Fruit fly (Drosophila melanogaster) whole organism, wandering third instar larva: Measurements from ENCODE around the gene CG12003.

Experiments
- CG32264 ChIP-seq: fragments of 200-800 bp; sonication (Bioruptor generic); optimal IDR thresholded peaks from 2 replicates; lab custom pipeline; 2016; ENCODE audit warnings: missing biosample characterization, missing genetic modification characterization
- CG9705 ChIP-seq: fragments of 200-800 bp; sonication (Bioruptor generic); optimal IDR thresholded peaks from 2 replicates; lab custom pipeline; 2018; ENCODE audit warnings: missing biosample characterization, mild to moderate bottlenecking, missing genetic modification characterization
- CrebA ChIP-seq: fragments of 200-800 bp; sonication (Bioruptor generic); optimal IDR thresholded peaks from 2 replicates; lab custom pipeline; 2016; ENCODE audit warnings: missing biosample characterization, mild to moderate bottlenecking, missing genetic modification characterization, borderline replicate concordance
- GATAd ChIP-seq: sonication (Bioruptor generic); optimal IDR thresholded peaks from 2 replicates; lab custom pipeline; 2016; ENCODE audit warnings: missing biosample characterization, missing genetic modification characterization
- HLH106 ChIP-seq: fragments of 200-800 bp; optimal IDR thresholded peaks from 3 replicates; lab custom pipeline; 2019; ENCODE audit warnings: missing biosample characterization, mild to moderate bottlenecking, missing genetic modification characterization, moderate library complexity
- Hnf4 ChIP-seq: fragments of 200-800 bp; sonication (Bioruptor generic); optimal IDR thresholded peaks from 2 replicates; lab custom pipeline; 2016; ENCODE audit warnings: missing biosample characterization, mild to moderate bottlenecking, missing genetic modification characterization
- Hr78 ChIP-seq: fragments of >200 bp; optimal IDR thresholded peaks from 2 replicates; lab custom pipeline; 2017; ENCODE audit warnings: missing biosample characterization, missing genetic modification characterization
- Hr83 ChIP-seq: fragments of 200-300 bp; sonication (Bioruptor generic); optimal IDR thresholded peaks from 2 replicates; lab custom pipeline; 2016; ENCODE audit warnings: missing biosample characterization, mild to moderate bottlenecking, missing genetic modification characterization, moderate library complexity; ENCODE audit not compliant: poor library complexity, severe bottlenecking
- Jra ChIP-seq: sonication (Bioruptor generic); optimal IDR thresholded peaks from 2 replicates; lab custom pipeline; 2016; ENCODE audit warnings: missing biosample characterization, missing genetic modification characterization
- Mio ChIP-seq: sonication (Bioruptor generic); optimal IDR thresholded peaks from 2 replicates; lab custom pipeline; 2016; ENCODE audit warnings: missing biosample characterization, missing genetic modification characterization
- Myc ChIP-seq: fragments of >200 bp; optimal IDR thresholded peaks from 2 replicates; lab custom pipeline; 2017
- N ChIP-seq: fragments of >200 bp; optimal IDR thresholded peaks from 2 replicates; lab custom pipeline; 2018; ENCODE audit warnings: missing biosample characterization, missing external identifiers, missing genetic modification characterization
- Rel ChIP-seq, 2 experiments: fragments of 200-800 bp; sonication (Bioruptor generic) in 1 of 2; optimal IDR thresholded peaks; 2 replicates in 1 of 2; 3 replicates in 1 of 2; lab custom pipeline; 2016 to 2019; ENCODE audit warnings: mild to moderate bottlenecking in 2 of 2, missing biosample characterization in 2 of 2, missing genetic modification characterization in 2 of 2, moderate library complexity in 1 of 2
- Vsx2 ChIP-seq: fragments of 200-300, 225-300 bp; sonication (Bioruptor generic); optimal IDR thresholded peaks from 2 replicates; lab custom pipeline; 2018; ENCODE audit warnings: missing biosample characterization, missing genetic modification characterization; ENCODE audit not compliant: partially characterized antibody
- br ChIP-seq: fragments of 200-800 bp; sonication (Bioruptor generic); optimal IDR thresholded peaks from 2 replicates; lab custom pipeline; 2016; ENCODE audit warnings: missing biosample characterization, missing genetic modification characterization
- brk ChIP-seq: fragments of 200-800 bp; sonication (Bioruptor generic); optimal IDR thresholded peaks from 2 replicates; lab custom pipeline; 2016; ENCODE audit warnings: missing biosample characterization, mild to moderate bottlenecking, missing genetic modification characterization
- dsf ChIP-seq: sonication (Bioruptor generic); optimal IDR thresholded peaks from 2 replicates; lab custom pipeline; 2016; ENCODE audit warnings: missing biosample characterization, missing genetic modification characterization, borderline replicate concordance
- ey ChIP-seq: fragments of 200-800 bp; sonication (Bioruptor generic); optimal IDR thresholded peaks from 2 replicates; lab custom pipeline; 2016; ENCODE audit warnings: missing biosample characterization, missing genetic modification characterization
- fru ChIP-seq: fragments of 200-800 bp; sonication (Bioruptor generic); optimal IDR thresholded peaks from 3 replicates; lab custom pipeline; 2016; ENCODE audit warnings: missing biosample characterization, mild to moderate bottlenecking, missing genetic modification characterization
- h ChIP-seq: fragments of 200-800 bp; sonication (Bioruptor generic); optimal IDR thresholded peaks from 3 replicates; lab custom pipeline; 2016; ENCODE audit warnings: missing biosample characterization, mild to moderate bottlenecking, missing genetic modification characterization
- jim ChIP-seq: fragments of 175-275, 200-325 bp; sonication (Bioruptor generic); optimal IDR thresholded peaks from 2 replicates; lab custom pipeline; 2016; ENCODE audit warnings: missing biosample characterization, mild to moderate bottlenecking, missing genetic modification characterization
- pan ChIP-seq: fragments of >200 bp; optimal IDR thresholded peaks from 2 replicates; lab custom pipeline; 2017
- psq ChIP-seq: fragments of 200-800 bp; sonication (Bioruptor generic); optimal IDR thresholded peaks from 3 replicates; lab custom pipeline; 2017; ENCODE audit warnings: missing biosample characterization, mild to moderate bottlenecking, missing genetic modification characterization, moderate library complexity
- rgr ChIP-seq: fragments of 200-800 bp; sonication (Bioruptor generic); optimal IDR thresholded peaks from 3 replicates; lab custom pipeline; 2016; ENCODE audit warnings: missing biosample characterization, mild to moderate bottlenecking, missing genetic modification characterization
- sv ChIP-seq: fragments of 200-800 bp; sonication (Bioruptor generic); optimal IDR thresholded peaks from 3 replicates; lab custom pipeline; 2016; ENCODE audit warnings: missing biosample characterization, missing genetic modification characterization
- usp ChIP-seq: fragments of >200 bp; optimal IDR thresholded peaks from 2 replicates; lab custom pipeline; 2017; ENCODE audit warnings: missing biosample characterization, missing genetic modification characterization
- woc ChIP-seq: sonication (Bioruptor generic); optimal IDR thresholded peaks from 2 replicates; lab custom pipeline; 2016; ENCODE audit warnings: missing biosample characterization, mild to moderate bottlenecking, missing genetic modification characterization

Gene CG12003

DNA sequence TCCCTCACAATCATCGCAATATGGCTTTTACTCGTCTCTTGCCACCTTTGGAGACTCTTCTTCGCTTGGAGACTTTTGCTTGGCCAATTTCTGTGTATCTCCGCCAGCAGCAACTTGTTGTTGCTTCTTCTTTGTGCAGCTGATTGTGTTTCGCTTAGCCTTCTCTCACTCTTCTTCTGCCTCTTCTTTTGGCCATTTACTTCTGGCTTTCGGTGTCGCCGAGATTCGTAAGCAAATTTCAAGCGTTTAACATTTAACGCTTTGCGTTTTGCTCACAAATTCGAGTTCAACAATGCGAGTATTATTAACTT is 4.7 kb downstream of the CG12003 start:
- TF ChIP-seq psq (GFP tag; lab: Kevin White, UChicago) (peak; percentile 88), Hr78 (GFP tag; lab: Kevin White, UChicago) (no peak), brk (GFP tag; lab: Kevin White, UChicago) (no peak), HLH106 (no peak), Jra (GFP tag; lab: Kevin White, UChicago) (no peak), br (GFP tag; lab: Kevin White, UChicago) (no peak)

DNA sequence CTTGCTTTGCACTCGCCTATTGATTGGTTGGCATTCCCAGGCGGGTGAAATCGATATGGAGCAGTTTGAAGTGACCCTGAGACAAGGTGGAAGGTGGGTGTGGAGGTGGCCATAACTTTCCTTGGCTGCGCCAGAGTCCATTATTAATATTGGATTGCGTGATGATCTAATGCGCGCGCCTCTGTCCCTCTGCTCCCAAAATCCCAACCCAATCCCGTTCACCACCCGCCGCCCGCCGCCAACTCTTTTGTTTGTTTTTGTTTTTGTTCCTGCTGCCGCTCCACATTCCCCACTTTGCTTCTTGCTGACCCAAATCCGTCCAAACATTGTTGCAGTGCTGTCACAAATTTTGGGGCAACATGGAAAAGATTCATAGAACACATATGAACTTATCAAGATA is 5.9 kb downstream of the CG12003 start:
- TF ChIP-seq pan (lab: Kevin White, UChicago) = no peak
- TF ChIP-seq Jra (GFP tag; lab: Kevin White, UChicago) = no peak
- TF ChIP-seq HLH106 = no peak

DNA sequence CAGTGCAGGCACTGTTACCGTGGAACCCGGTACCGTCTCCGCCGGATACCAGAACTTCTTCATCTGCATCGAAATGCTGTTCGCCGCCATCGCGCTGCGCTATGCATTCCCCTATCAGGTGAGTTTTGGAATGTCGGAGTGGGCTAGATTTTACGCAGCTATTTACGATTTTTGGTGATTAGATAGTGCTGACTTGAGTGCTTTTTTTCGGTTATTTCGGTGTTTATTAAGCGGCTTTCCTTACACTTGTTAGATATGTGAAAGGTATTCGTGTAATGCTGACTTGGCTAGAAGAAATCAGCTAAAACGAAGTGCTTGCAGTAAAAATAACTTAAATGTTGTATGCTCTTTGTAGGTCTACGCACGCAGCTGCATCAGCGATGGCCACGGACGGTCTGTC is 8.0 kb downstream of the CG12003 start:
- TF ChIP-seq Mio (GFP tag; lab: Kevin White, UChicago) = no peak
- TF ChIP-seq sv (GFP tag; lab: Kevin White, UChicago) = no peak
- TF ChIP-seq rgr (GFP tag; lab: Kevin White, UChicago) = no peak

DNA sequence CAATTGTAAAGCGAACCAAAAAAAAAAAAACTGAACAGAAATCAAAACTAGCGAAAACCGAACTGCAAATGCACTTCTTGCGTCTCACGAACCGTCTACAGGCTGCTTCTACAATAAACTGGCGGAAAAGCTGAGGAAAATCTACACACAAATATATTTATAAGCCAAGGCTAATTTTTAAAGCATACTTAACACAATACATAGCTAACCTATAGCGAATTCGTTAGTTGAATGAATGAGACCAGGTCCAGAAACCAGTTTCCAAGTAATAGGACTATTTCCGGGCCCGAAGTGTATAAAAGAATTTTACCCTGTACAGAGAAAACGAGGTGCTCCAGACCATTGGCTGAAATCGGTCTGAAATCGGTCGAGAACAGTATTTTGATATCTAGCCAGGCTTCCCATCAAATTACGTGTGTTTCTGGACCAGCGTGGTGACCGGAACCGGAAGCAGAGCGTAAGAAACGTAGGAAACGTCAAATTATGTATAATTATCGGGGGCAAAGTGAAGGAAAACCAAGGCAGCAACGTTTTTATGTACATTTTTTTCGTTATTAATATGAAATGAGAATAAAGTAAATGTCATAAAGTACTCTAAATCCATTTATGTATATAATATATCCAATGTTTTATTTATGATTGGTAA is 10.7 kb downstream of the CG12003 start:
- TF ChIP-seq Hr83 (GFP tag; lab: Kevin White, UChicago) (no peak), ey (GFP tag; lab: Kevin White, UChicago) (no peak), fru (GFP tag; lab: Kevin White, UChicago) (no peak), usp (no peak), woc (GFP tag; lab: Kevin White, UChicago) (no peak), jim (GFP tag; lab: Kevin White, UChicago) (no peak), dsf (no peak), CrebA (GFP tag; lab: Kevin White, UChicago) (no peak), GATAd (GFP tag; lab: Kevin White, UChicago) (no peak), Vsx2 (GFP tag; lab: Kevin White, UChicago) (no peak), CG9705 (GFP tag; lab: Kevin White, UChicago) (no peak), br (GFP tag; lab: Kevin White, UChicago) (no peak), Hnf4 (GFP tag; lab: Kevin White, UChicago) (no peak), CG32264 (GFP tag; lab: Kevin White, UChicago) (no peak), Mio (GFP tag; lab: Kevin White, UChicago) (no peak)
- TF ChIP-seq, all 38 proteins: peak for 0

DNA sequence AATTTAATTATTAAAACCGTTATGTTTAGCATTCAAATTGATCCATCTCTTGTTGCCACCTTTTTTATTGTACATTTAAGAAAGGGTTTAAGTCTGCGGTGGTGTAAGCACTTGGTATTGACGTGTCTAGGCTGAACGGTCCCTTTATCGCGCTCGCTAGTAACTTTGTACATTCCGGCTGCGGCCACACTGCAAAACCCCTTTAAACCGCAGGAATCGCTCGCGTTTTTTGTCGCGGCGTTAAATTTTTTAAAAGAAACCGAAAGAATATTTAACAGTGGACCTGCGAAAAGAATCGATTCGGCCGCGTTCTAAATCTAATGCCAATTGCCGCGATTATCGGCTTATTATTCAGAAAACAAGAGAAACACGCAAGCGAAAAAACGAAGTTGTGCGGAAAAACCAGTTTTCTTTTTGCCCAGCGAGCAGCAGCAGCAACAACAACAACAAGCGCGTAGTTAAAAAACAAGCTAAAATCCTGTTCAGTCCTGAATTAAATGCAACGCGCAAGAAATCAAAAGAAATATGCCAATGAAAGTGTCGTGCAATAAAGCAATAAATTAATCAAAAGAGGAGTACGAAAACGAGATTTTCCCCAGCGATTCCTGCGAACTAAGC is 11.4 kb downstream of the CG12003 start, which contains the start of gene CG13917:
TSS of gene CG13917 (plus strand) at position 211 of the 618 bp plus-strand sequence.
- no peak for TF ChIP-seq N (GFP tag; lab: Kevin White, UChicago)
- no peak for TF ChIP-seq CrebA (GFP tag; lab: Kevin White, UChicago)
- TF ChIP-seq Rel (GFP tag; optimal IDR thresholded peaks at IDR 0.05; lab: Kevin White, UChicago) = no peak
- peak; percentile 76 for TF ChIP-seq Rel (tag; optimal IDR thresholded peaks at IDR 0.05; lab: Kevin White, UChicago)
- peak; percentile 13 for TF ChIP-seq h
- no peak for TF ChIP-seq Mio (GFP tag; lab: Kevin White, UChicago)
- no peak for TF ChIP-seq br (GFP tag; lab: Kevin White, UChicago)
- no peak for TF ChIP-seq dsf
- peak; percentile 32 for TF ChIP-seq Myc (lab: Kevin White, UChicago)
- TF ChIP-seq, all 38 proteins: peak for 3

DNA sequence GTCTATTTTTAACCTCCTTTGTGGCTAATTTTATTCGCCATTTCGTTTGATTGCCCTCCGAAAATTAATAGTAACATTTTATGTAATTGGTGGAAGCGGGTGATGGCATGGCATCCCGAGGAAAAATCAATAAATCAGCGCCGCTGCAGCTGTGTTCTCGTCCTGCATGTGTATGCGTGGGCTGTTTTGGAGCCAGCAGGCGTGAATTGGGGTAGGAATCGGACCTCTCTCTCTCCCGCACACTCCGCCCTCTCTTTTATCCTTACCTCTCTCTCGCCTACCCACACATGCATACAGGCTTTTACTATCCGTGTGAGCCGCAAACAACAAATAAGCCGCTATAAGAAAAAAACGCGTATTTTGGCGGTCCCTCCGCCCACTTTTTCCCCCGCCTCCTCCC is 12.1 kb downstream of the CG12003 start:
- no peak for TF ChIP-seq fru (GFP tag; lab: Kevin White, UChicago)
- peak; percentile 21 for TF ChIP-seq psq (GFP tag; lab: Kevin White, UChicago)
